Worm (Caenorhabditis elegans) whole organism, mixed stage, embryonic: Measurements from ENCODE around the gene ZK792.1.

Source experiments
- blmp-1 ChIP-seq: fragments of 150-350 bp; optimal IDR thresholded peaks from 2 replicates; lab custom pipeline; 2014; ENCODE audit warnings: missing biosample characterization, missing genetic modification characterization
- ceh-43 ChIP-seq: fragments of 200-800 bp; sonication (Bioruptor generic); optimal IDR thresholded peaks from 2 replicates; lab custom pipeline; 2018; ENCODE audit warnings: mild to moderate bottlenecking, missing genetic modification characterization, moderate library complexity, missing compliant biosample characterization
- ces-1 ChIP-seq: fragments of 150-350 bp; optimal IDR thresholded peaks from 2 replicates; lab custom pipeline; 2014; ENCODE audit warnings: missing biosample characterization, missing genetic modification reagents, missing genetic modification characterization
- elt-1 ChIP-seq: sonication (generic microtip); optimal IDR thresholded peaks from 2 replicates; lab custom pipeline; 2017; ENCODE audit warnings: missing genetic modification characterization, mild to moderate bottlenecking, missing compliant biosample characterization, antibody characterized with exemption, moderate library complexity, borderline replicate concordance; ENCODE audit not compliant: insufficient read depth
- elt-3 ChIP-seq: fragments of 150-350 bp; optimal IDR thresholded peaks from 2 replicates; lab custom pipeline; 2014; ENCODE audit warnings: missing biosample characterization, missing genetic modification characterization
- ham-2 ChIP-seq: fragments of 200-800 bp; sonication (Bioruptor generic); optimal IDR thresholded peaks from 2 replicates; lab custom pipeline; 2018; ENCODE audit warnings: mild to moderate bottlenecking, missing genetic modification characterization, missing compliant biosample characterization
- lsy-2 ChIP-seq: fragments of 150-350 bp; optimal IDR thresholded peaks from 2 replicates; lab custom pipeline; 2014; ENCODE audit warnings: missing biosample characterization, missing genetic modification characterization
- nhr-28 ChIP-seq: fragments of 150-350 bp; optimal IDR thresholded peaks from 2 replicates; lab custom pipeline; 2014; ENCODE audit warnings: missing biosample characterization, missing genetic modification characterization
- pha-4 ChIP-seq: fragments of 150-350 bp; optimal IDR thresholded peaks from 2 replicates; lab custom pipeline; 2018; ENCODE audit warnings: missing biosample characterization, missing genetic modification reagents, missing genetic modification characterization
- unc-62 ChIP-seq: fragments of 150-350 bp; optimal IDR thresholded peaks from 2 replicates; lab custom pipeline; 2014; ENCODE audit warnings: missing biosample characterization, missing genetic modification reagents, missing genetic modification characterization
- ztf-11 ChIP-seq: fragments of 150-350 bp; optimal IDR thresholded peaks from 2 replicates; lab custom pipeline; 2014; ENCODE audit warnings: missing biosample characterization, missing genetic modification characterization

DNA sequence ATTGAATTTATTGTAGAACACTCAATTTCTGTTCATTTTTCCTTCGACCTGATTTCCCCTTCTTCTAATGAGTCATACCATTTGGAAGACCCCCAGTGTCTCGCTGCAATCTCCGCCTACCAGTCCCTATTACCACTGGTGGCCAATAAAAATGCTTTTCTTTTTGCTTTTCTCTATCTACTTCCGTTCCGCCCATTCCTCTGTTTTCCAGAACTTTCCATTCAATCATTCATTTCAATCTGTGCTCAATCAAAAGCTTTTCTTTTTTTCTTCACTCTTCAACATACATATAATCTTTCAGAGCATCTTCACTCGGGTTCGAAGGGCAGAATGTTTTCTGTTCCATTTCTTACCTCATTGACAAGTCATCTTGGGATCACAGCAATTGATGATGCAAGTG, 13.9 kb downstream of the ZK792.1 start, which contains the start of gene inx-8:
- no peak for TF ChIP-seq lsy-2 (tag; lab: Kevin White, UChicago)
- no peak for TF ChIP-seq elt-1 (tag; lab: Kevin White, UChicago)
- TF ChIP-seq ham-2, result no peak
- TF ChIP-seq pha-4 (tag; lab: Kevin White, UChicago), result no peak
- no peak for TF ChIP-seq unc-62
- no peak for TF ChIP-seq blmp-1 (tag; lab: Kevin White, UChicago)
- TF ChIP-seq elt-3 (tag; lab: Kevin White, UChicago), result no peak
- no peak for TF ChIP-seq nhr-28
- no peak for TF ChIP-seq ztf-11 (tag; lab: Kevin White, UChicago)
- no peak for TF ChIP-seq ceh-43
- no peak for TF ChIP-seq ces-1 (GFP tag; lab: Kevin White, UChicago)
